Worm (Caenorhabditis elegans): Measurements from ENCODE around the gene F52E1.2.

DNA sequence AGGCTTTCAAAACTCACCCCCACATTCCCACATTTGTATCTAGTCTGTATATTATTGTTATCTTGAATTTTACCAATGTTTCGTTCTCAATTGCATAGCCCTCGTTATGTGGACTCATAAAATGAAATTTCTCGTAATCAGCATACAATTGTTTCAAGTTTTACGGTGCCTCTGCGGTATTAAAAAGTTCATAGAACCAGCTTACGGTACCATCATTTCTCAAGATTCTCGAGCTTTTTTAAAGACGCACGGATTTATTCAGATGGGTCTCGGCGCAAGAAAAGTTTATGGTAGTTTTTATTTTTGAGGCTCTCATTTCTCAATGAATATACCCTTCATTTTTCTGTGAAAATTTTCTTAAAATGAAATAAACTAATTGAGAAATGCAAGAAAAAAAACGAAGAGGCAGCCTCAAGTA, 4.7 kb downstream of the F52E1.2 start:
- TF ChIP-seq pqm-1 (tag; optimal IDR thresholded peaks at IDR 0.05) = no peak
- TF ChIP-seq nhr-237 (tag; optimal IDR thresholded peaks at IDR 0.05) = no peak
- no peak for TF ChIP-seq fkh-10 (GFP tag; optimal IDR thresholded peaks at IDR 0.05)
- no peak for TF ChIP-seq elt-3 (tag; optimal IDR thresholded peaks at IDR 0.05)
- TF ChIP-seq egl-27 (tag; optimal IDR thresholded peaks at IDR 0.05) = no peak
- no peak for TF ChIP-seq nhr-76 (tag; optimal IDR thresholded peaks at IDR 0.05)
